Worm (Caenorhabditis elegans) whole organism, dauer: ENCODE measurements around the gene srj-52.

Source experiments
- unc-62 ChIP-seq: sonication (generic microtip); optimal IDR thresholded peaks from 2 replicates; lab custom pipeline; 2017; ENCODE audit warnings: missing biosample characterization, missing genetic modification reagents, missing genetic modification characterization

The srj-52 gene

ce11 chrV:679663-680062 is 16.2 kb downstream of the srj-52 start, which contains the start of gene srx-22:
srx-22 (plus strand) TSS chrV:679963.
- no peak for TF ChIP-seq unc-62 (GFP tag; lab: Kevin White, UChicago)

ce11 chrV:676550-677084 is 19.2 kb downstream of the srj-52 start, which contains the start of the genes fbxa-72 and srx-21:
fbxa-72 (minus strand) TSS chrV:676753.
srx-21 (plus strand) TSS chrV:677034.
- TF ChIP-seq unc-62 (GFP tag; lab: Kevin White, UChicago), result no peak

ce11 chrV:676090-676489 is 19.7 kb downstream of the srj-52 start:
- no peak for TF ChIP-seq unc-62 (GFP tag; lab: Kevin White, UChicago)

- TF ChIP-seq unc-62 (GFP tag; lab: Kevin White, UChicago), result no peak
Observed at ce11 chrV:674213-674612, 21.6 kb downstream of the srj-52 start, which contains the start of gene sru-25. sru-25 (minus strand) TSS chrV:674313.

ce11 chrV:671342-671741 is 24.5 kb downstream of the srj-52 start, which contains the start of gene sru-24:
sru-24 (minus strand) TSS chrV:671442.
- TF ChIP-seq unc-62 (GFP tag; lab: Kevin White, UChicago), result no peak

- TF ChIP-seq unc-62 (GFP tag; lab: Kevin White, UChicago), result no peak
Observed at ce11 chrV:667459-667858, 28.4 kb downstream of the srj-52 start, which contains the start of gene nhr-180. nhr-180 (minus strand) TSS chrV:667510.

ce11 chrV:664337-664847 is 31.4 kb downstream of the srj-52 start, which contains the start of the genes F31F4.11 and srh-266:
F31F4.11 (minus strand) TSS chrV:664437.
srh-266 (plus strand) TSS chrV:664797.
- no peak for TF ChIP-seq unc-62 (GFP tag; lab: Kevin White, UChicago)

- TF ChIP-seq unc-62 (GFP tag; lab: Kevin White, UChicago), result no peak
Observed at ce11 chrV:660210-660609, 35.6 kb downstream of the srj-52 start, which contains the start of gene F31F4.17. F31F4.17 (minus strand) TSS chrV:660310.

- TF ChIP-seq unc-62 (GFP tag; lab: Kevin White, UChicago), result no peak
Observed at ce11 chrV:657678-658077, 38.1 kb downstream of the srj-52 start, which contains the start of gene srh-246. srh-246 (minus strand) TSS chrV:657778.

ce11 chrV:655823-656222 is 40.0 kb downstream of the srj-52 start, which contains the start of gene srh-245:
srh-245 (minus strand) TSS chrV:655923.
- TF ChIP-seq unc-62 (GFP tag; lab: Kevin White, UChicago), result no peak

- no peak for TF ChIP-seq unc-62 (GFP tag; lab: Kevin White, UChicago)
Observed at ce11 chrV:654402-654801, 41.4 kb downstream of the srj-52 start, which contains the start of gene srj-6. srj-6 (minus strand) TSS chrV:654502.

ce11 chrV:652940-653339 is 42.9 kb downstream of the srj-52 start, which contains the start of gene srj-5:
srj-5 (minus strand) TSS chrV:653040.
- no peak for TF ChIP-seq unc-62 (GFP tag; lab: Kevin White, UChicago)

- TF ChIP-seq unc-62 (GFP tag; lab: Kevin White, UChicago), result no peak
Observed at ce11 chrV:646888-647287, 48.9 kb downstream of the srj-52 start, which contains the start of gene ugt-42. ugt-42 (plus strand) TSS chrV:647188.

ce11 chrV:646129-646528 is 49.7 kb downstream of the srj-52 start, which contains the start of gene F48G7.12:
F48G7.12 (minus strand) TSS chrV:646229.
- TF ChIP-seq unc-62 (GFP tag; lab: Kevin White, UChicago), result no peak
